Worm (Caenorhabditis elegans) whole organism, young adult: ENCODE data around the gene ZK512.11.
A peak's percentile ranks its signal among the peaks of the same experiment; 100 is the strongest.

Source experiments
- B0019.2 ChIP-seq: fragments of 200-800 bp; sonication (Bioruptor generic); conservative IDR thresholded peaks from 2 replicates; pipeline ENCODE4 v1.3.6; 2022; ENCODE audit warnings: missing genetic modification reagents, missing genetic modification characterization, missing compliant biosample characterization
- B0035.1 ChIP-seq: sonication (generic microtip); optimal IDR thresholded peaks from 2 replicates; lab custom pipeline; 2016; ENCODE audit warnings: missing genetic modification characterization, mild to moderate bottlenecking, missing compliant biosample characterization, missing genotype, missing genetic modification reagents
- B0261.1 ChIP-seq: sonication (generic microtip); optimal IDR thresholded peaks from 2 replicates; lab custom pipeline; 2016; ENCODE audit warnings: mild to moderate bottlenecking, missing genetic modification characterization, moderate library complexity, missing compliant biosample characterization
- B0336.3 ChIP-seq: fragments of 200-800 bp; sonication (Bioruptor generic); IDR thresholded peaks from 2 replicates; pipeline ENCODE4 v1.3.6; 2022; ENCODE audit warnings: missing genetic modification characterization, missing compliant biosample characterization
- F33H1.4 ChIP-seq: fragments of 200-800 bp; sonication (Bioruptor generic); IDR thresholded peaks from 2 replicates; pipeline ENCODE4 v1.3.6; 2022; ENCODE audit warnings: missing genetic modification reagents, missing genetic modification characterization, missing compliant biosample characterization
- F49E8.2 ChIP-seq: sonication (generic microtip); optimal IDR thresholded peaks from 3 replicates; lab custom pipeline; 2017; ENCODE audit warnings: missing genetic modification characterization, mild to moderate bottlenecking, missing compliant biosample characterization, antibody characterized with exemption, moderate library complexity; ENCODE audit not compliant: insufficient read depth
- Y53F4B.3 ChIP-seq: fragments of 200-800 bp; sonication (Bioruptor generic); IDR thresholded peaks from 2 replicates; pipeline ENCODE4 v1.3.6; 2022; ENCODE audit warnings: missing genetic modification reagents, missing genetic modification characterization, missing compliant biosample characterization
- Y53G8AR.9 ChIP-seq: fragments of 200-800 bp; sonication (Bioruptor generic); conservative IDR thresholded peaks from 2 replicates; pipeline ENCODE4 v1.3.6; 2022; ENCODE audit warnings: missing genetic modification reagents, missing genetic modification characterization, missing compliant biosample characterization
- Y56A3A.18 ChIP-seq: fragments of 200-800 bp; sonication (Bioruptor generic); IDR thresholded peaks from 2 replicates; pipeline ENCODE4 v1.3.6; 2022; ENCODE audit warnings: missing genetic modification reagents, missing genetic modification characterization, missing compliant biosample characterization
- Y95B8A.8 ChIP-seq: fragments of 200-800 bp; sonication (Bioruptor generic); IDR thresholded peaks from 2 replicates; pipeline ENCODE4 v1.3.6; 2022; ENCODE audit warnings: missing genetic modification reagents, missing genetic modification characterization, missing compliant biosample characterization
- athp-1 ChIP-seq: sonication (generic microtip); optimal IDR thresholded peaks from 2 replicates; lab custom pipeline; 2017; ENCODE audit warnings: mild to moderate bottlenecking, missing genetic modification characterization, missing compliant biosample characterization
- bed-1 ChIP-seq: fragments of 200-800 bp; sonication (Bioruptor generic); IDR thresholded peaks from 2 replicates; pipeline ENCODE4 v1.3.6; 2022; ENCODE audit warnings: missing genetic modification reagents, missing genetic modification characterization, missing compliant biosample characterization
- bed-2 ChIP-seq: fragments of 200-800 bp; sonication (Bioruptor generic); IDR thresholded peaks from 2 replicates; pipeline ENCODE4 v1.3.6; 2022; ENCODE audit warnings: missing genetic modification reagents, missing genetic modification characterization, missing compliant biosample characterization
- cebp-2 ChIP-seq: fragments of 200-800 bp; sonication (Bioruptor generic); IDR thresholded peaks from 2 replicates; pipeline ENCODE4 v1.3.6; 2022; ENCODE audit warnings: missing genetic modification characterization, missing compliant biosample characterization
- ceh-91 ChIP-seq: fragments of 200-800 bp; sonication (Bioruptor generic); IDR thresholded peaks from 2 replicates; pipeline ENCODE4 v1.3.6; 2022; ENCODE audit warnings: missing genetic modification reagents, missing genetic modification characterization, missing compliant biosample characterization
- die-1 ChIP-seq: sonication (generic microtip); optimal IDR thresholded peaks from 2 replicates; lab custom pipeline; 2016; ENCODE audit warnings: missing genotype, mild to moderate bottlenecking, missing genetic modification characterization, missing compliant biosample characterization
- dox-1 ChIP-seq: fragments of 200-800 bp; sonication (Bioruptor generic); IDR thresholded peaks from 2 replicates; pipeline ENCODE4 v1.3.6; 2022; ENCODE audit warnings: missing genetic modification reagents, missing genetic modification characterization, missing compliant biosample characterization
- egl-44 ChIP-seq: fragments of 200-800 bp; sonication (Bioruptor generic); IDR thresholded peaks from 2 replicates; pipeline ENCODE4 v1.3.6; 2022; ENCODE audit warnings: missing genetic modification reagents, missing genetic modification characterization, missing compliant biosample characterization
- egrh-3 ChIP-seq: fragments of 200-800 bp; sonication (Bioruptor generic); IDR thresholded peaks from 2 replicates; pipeline ENCODE4 v1.3.6; 2022; ENCODE audit warnings: missing genetic modification reagents, missing genetic modification characterization, missing compliant biosample characterization
- ekl-4 ChIP-seq: fragments of 200-800 bp; sonication (Bioruptor generic); IDR thresholded peaks from 2 replicates; pipeline ENCODE4 v1.3.6; 2022; ENCODE audit warnings: missing genetic modification reagents, missing genetic modification characterization, missing compliant biosample characterization
- gei-17 ChIP-seq: fragments of 200-800 bp; sonication (Bioruptor generic); optimal IDR thresholded peaks from 2 replicates; lab custom pipeline; 2018; ENCODE audit warnings: mild to moderate bottlenecking, missing genetic modification characterization, missing compliant biosample characterization
- hmg-1.2 ChIP-seq: fragments of 200-800 bp; sonication (Bioruptor generic); IDR thresholded peaks from 2 replicates; pipeline ENCODE4 v1.3.6; 2022; ENCODE audit warnings: missing genetic modification reagents, missing genetic modification characterization, missing compliant biosample characterization
- hsf-1 ChIP-seq: fragments of 200-800 bp; sonication (Bioruptor generic); IDR thresholded peaks from 2 replicates; pipeline ENCODE4 v1.3.6; 2022; ENCODE audit warnings: missing genetic modification reagents, missing genetic modification characterization, missing compliant biosample characterization
- lin-26 ChIP-seq: fragments of 200-800 bp; sonication (Bioruptor generic); IDR thresholded peaks from 2 replicates; pipeline ENCODE4 v1.3.6; 2022; ENCODE audit warnings: missing genetic modification reagents, missing genetic modification characterization, missing compliant biosample characterization
- lin-54 ChIP-seq: fragments of 200-800 bp; sonication (Bioruptor generic); optimal IDR thresholded peaks from 2 replicates; lab custom pipeline; 2018; ENCODE audit warnings: mild to moderate bottlenecking, missing genetic modification characterization, missing compliant biosample characterization
- lir-1 ChIP-seq: fragments of 200-800 bp; sonication (Bioruptor generic); conservative IDR thresholded peaks from 2 replicates; pipeline ENCODE4 v1.3.6; 2022; ENCODE audit warnings: missing genetic modification reagents, missing genetic modification characterization, missing compliant biosample characterization
- lsl-1 ChIP-seq: fragments of 200-800 bp; sonication (Bioruptor generic); optimal IDR thresholded peaks from 2 replicates; lab custom pipeline; 2018; ENCODE audit warnings: mild to moderate bottlenecking, missing genetic modification characterization, moderate library complexity, missing compliant biosample characterization
- madf-3 ChIP-seq: fragments of 200-800 bp; sonication (Bioruptor generic); IDR thresholded peaks from 2 replicates; pipeline ENCODE4 v1.3.6; 2022; ENCODE audit warnings: missing genetic modification reagents, missing genetic modification characterization, missing compliant biosample characterization
- madf-8 ChIP-seq: fragments of 200-800 bp; sonication (Bioruptor generic); conservative IDR thresholded peaks from 2 replicates; pipeline ENCODE4 v1.3.6; 2022; ENCODE audit warnings: missing genetic modification reagents, missing genetic modification characterization, missing compliant biosample characterization
- mcd-1 ChIP-seq: fragments of 200-800 bp; sonication (Bioruptor generic); IDR thresholded peaks from 2 replicates; pipeline ENCODE4 v1.3.6; 2022; ENCODE audit warnings: missing genetic modification reagents, missing genetic modification characterization, missing compliant biosample characterization
- mel-28 ChIP-seq: sonication (generic microtip); optimal IDR thresholded peaks from 2 replicates; lab custom pipeline; 2016; ENCODE audit warnings: borderline replicate concordance, mild to moderate bottlenecking, missing genetic modification characterization, missing compliant biosample characterization
- nfyb-1 ChIP-seq: fragments of 200-800 bp; sonication (Bioruptor generic); IDR thresholded peaks from 2 replicates; pipeline ENCODE4 v1.3.6; 2022; ENCODE audit warnings: missing genetic modification reagents, missing genetic modification characterization, missing compliant biosample characterization
- nhr-120 ChIP-seq: fragments of 200-800 bp; sonication (Bioruptor generic); IDR thresholded peaks from 2 replicates; pipeline ENCODE4 v1.3.6; 2022; ENCODE audit warnings: missing genetic modification characterization, missing compliant biosample characterization
- nhr-179 ChIP-seq: sonication (generic microtip); optimal IDR thresholded peaks from 2 replicates; lab custom pipeline; 2016; ENCODE audit warnings: mild to moderate bottlenecking, missing genetic modification characterization, missing compliant biosample characterization
- nhr-90 ChIP-seq: sonication (generic microtip); optimal IDR thresholded peaks from 2 replicates; lab custom pipeline; 2016; ENCODE audit warnings: missing genotype, mild to moderate bottlenecking, missing genetic modification characterization, missing compliant biosample characterization
- repo-1 ChIP-seq: sonication (generic microtip); optimal IDR thresholded peaks from 2 replicates; lab custom pipeline; 2017; ENCODE audit warnings: mild to moderate bottlenecking, missing genetic modification characterization, missing compliant biosample characterization
- zfh-2 ChIP-seq: fragments of 200-800 bp; sonication (Bioruptor generic); conservative IDR thresholded peaks from 2 replicates; pipeline ENCODE4 v1.3.6; 2022; ENCODE audit warnings: missing genetic modification reagents, missing genetic modification characterization, missing compliant biosample characterization
- ztf-18 ChIP-seq: sonication (generic microtip); optimal IDR thresholded peaks from 2 replicates; lab custom pipeline; 2016; ENCODE audit warnings: missing genotype, mild to moderate bottlenecking, missing genetic modification characterization, missing compliant biosample characterization
- ztf-25 ChIP-seq: fragments of 200-800 bp; sonication (Bioruptor generic); IDR thresholded peaks from 2 replicates; pipeline ENCODE4 v1.3.6; 2022; ENCODE audit warnings: missing genetic modification reagents, missing genetic modification characterization, missing compliant biosample characterization

ZK512.11 gene

DNA sequence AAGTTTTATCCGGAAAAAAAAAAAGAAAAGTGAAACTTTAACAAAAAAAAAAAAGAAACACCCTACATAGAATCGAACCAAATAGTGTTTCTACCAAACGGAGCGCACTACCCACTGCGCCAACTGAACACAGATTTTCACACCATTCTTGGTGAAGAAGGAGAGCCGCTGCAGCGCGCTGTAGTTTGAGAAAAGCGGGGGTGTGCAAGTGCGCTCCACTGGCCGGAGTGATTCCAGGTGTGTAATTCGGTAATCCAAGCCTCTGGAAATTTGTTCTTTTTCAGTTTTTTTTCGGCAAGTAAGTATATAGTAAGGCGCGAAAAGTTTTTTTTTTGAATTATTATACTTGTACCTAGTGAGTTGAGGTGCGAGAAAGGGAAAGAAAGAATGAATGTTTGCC, 33.1 kb upstream of the ZK512.11 start (continued):
- peak; percentile 69 for TF ChIP-seq B0261.1 (tag; lab: Kevin White, UChicago)
- peak; percentile 68 for TF ChIP-seq hsf-1 (GFP tag; lab: Robert Waterston, UW)
- peak; percentile 29; the same call in 1 of the 2 replicates for TF ChIP-seq madf-8 (GFP tag; lab: Robert Waterston, UW)
- peak; percentile 23; the same call in 1 of the 2 replicates for TF ChIP-seq B0019.2 (GFP tag; lab: Robert Waterston, UW)
- TF ChIP-seq madf-3 (GFP tag; lab: Robert Waterston, UW): peak; percentile 86
- TF ChIP-seq Y95B8A.8 (GFP tag; lab: Robert Waterston, UW): peak; percentile 56; the same call in 1 of the 2 replicates
- peak; percentile 77 for TF ChIP-seq hmg-1.2
- TF ChIP-seq lin-26 (GFP tag; lab: Robert Waterston, UW): peak; percentile 85
- TF ChIP-seq ztf-25 (GFP tag; lab: Robert Waterston, UW): peak; percentile 59; the same call in 1 of the 2 replicates
- TF ChIP-seq nhr-120 (GFP tag; lab: Robert Waterston, UW): 0 out of 2 replicates have a peak, but pooled peaks have one; percentile 73
- peak; percentile 3 for TF ChIP-seq athp-1 (tag; lab: Kevin White, UChicago)
- peak; percentile 48 for TF ChIP-seq F33H1.4 (GFP tag; lab: Robert Waterston, UW)
- TF ChIP-seq cebp-2 (GFP tag; lab: Robert Waterston, UW): peak; percentile 77; the same call in 1 of the 2 replicates
- peak; percentile 80 for TF ChIP-seq dox-1
- TF ChIP-seq lsl-1 (GFP tag; lab: Kevin White, UChicago): peak; percentile 14
- TF ChIP-seq mcd-1 (GFP tag; lab: Robert Waterston, UW): peak; percentile 96
- TF ChIP-seq ztf-18 (tag; lab: Kevin White, UChicago): peak; percentile 36
- peak; percentile 45 for TF ChIP-seq lin-54 (GFP tag; lab: Kevin White, UChicago)
- TF ChIP-seq egrh-3 (GFP tag; lab: Robert Waterston, UW): peak; percentile 64
- TF ChIP-seq Y53G8AR.9 (GFP tag; lab: Robert Waterston, UW): peak; percentile 80
- TF ChIP-seq nfyb-1 (GFP tag; lab: Robert Waterston, UW): peak; percentile 82; the same call in 1 of the 2 replicates
- TF ChIP-seq ekl-4: peak; percentile 80
- TF ChIP-seq Y56A3A.18 (GFP tag; lab: Robert Waterston, UW): peak; percentile 59; the same call in 1 of the 2 replicates

DNA sequence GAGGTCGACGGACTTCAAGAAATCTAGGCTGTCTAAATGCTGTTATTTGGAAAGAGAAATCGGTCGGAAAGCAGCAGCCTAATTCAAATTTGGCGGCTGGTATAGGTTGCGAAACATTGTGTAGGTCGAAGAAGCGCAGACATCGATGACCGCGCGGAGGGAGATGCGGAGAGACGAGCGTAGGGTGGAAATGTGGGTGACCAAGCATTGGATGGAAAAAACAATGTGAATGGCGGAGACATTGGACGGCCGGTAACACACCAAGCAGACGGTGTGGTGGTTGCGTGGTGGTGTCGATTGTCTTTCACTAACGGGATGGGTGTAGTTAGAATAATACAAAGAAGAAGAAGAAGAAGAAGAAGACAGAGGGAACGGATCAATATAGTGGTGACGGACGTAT, 31.5 kb upstream of the ZK512.11 start:
- TF ChIP-seq hmg-1.2 (peak; percentile 35; the same call in 1 of the 2 replicates), B0035.1 (tag; lab: Kevin White, UChicago) (no peak)

DNA sequence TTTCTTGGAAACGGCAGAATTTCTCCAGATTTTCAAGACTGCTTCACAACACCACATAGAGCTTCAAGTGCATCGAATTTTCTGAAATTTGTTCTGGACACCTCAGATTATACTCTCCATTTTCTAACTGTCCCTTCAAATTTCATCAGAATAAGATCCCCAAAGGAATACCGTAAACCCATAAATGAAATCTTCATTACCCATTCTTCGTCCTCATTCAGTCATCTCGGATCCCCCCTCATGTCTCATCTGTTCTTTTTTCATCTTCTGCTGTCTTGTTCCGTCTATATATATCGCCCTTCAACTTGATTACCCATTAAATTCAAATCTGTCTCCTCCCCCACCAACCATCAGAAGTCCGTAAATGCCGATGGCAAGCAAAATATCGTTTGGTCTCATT, 29.9 kb upstream of the ZK512.11 start:
- TF ChIP-seq zfh-2 (GFP tag; lab: Robert Waterston, UW): no peak
- TF ChIP-seq egl-44 (GFP tag; lab: Robert Waterston, UW): no peak
- no peak for TF ChIP-seq nfyb-1 (GFP tag; lab: Robert Waterston, UW)
- TF ChIP-seq Y53G8AR.9 (GFP tag; lab: Robert Waterston, UW): no peak
- TF ChIP-seq athp-1 (tag; lab: Kevin White, UChicago): no peak
- TF ChIP-seq B0035.1 (tag; lab: Kevin White, UChicago): no peak
- no peak for TF ChIP-seq bed-2
- TF ChIP-seq Y53F4B.3 (GFP tag; lab: Robert Waterston, UW): no peak
- TF ChIP-seq lir-1: no peak
- TF ChIP-seq B0336.3: no peak
- no peak for TF ChIP-seq nhr-179 (tag; lab: Kevin White, UChicago)
- TF ChIP-seq ceh-91 (GFP tag; lab: Robert Waterston, UW): no peak
- TF ChIP-seq mel-28 (tag; lab: Kevin White, UChicago): no peak
- no peak for TF ChIP-seq gei-17 (GFP tag; lab: Kevin White, UChicago)
- TF ChIP-seq repo-1 (tag; lab: Kevin White, UChicago): no peak
- no peak for TF ChIP-seq bed-1 (GFP tag; lab: Robert Waterston, UW)
- no peak for TF ChIP-seq F49E8.2
- TF ChIP-seq Y56A3A.18 (GFP tag; lab: Robert Waterston, UW): no peak
- TF ChIP-seq nhr-90 (tag; lab: Kevin White, UChicago): no peak
- TF ChIP-seq die-1 (tag; lab: Kevin White, UChicago): no peak
